Fruit fly (Drosophila melanogaster) whole organism, embryonic: ENCODE measurements around the gene CG15043.

Experiments used
- Abd-B ChIP-seq: fragments of 200-800 bp; sonication (Bioruptor generic); optimal IDR thresholded peaks from 2 replicates; lab custom pipeline; 2018; ENCODE audit warnings: missing biosample characterization, mild to moderate bottlenecking, missing genetic modification characterization, moderate library complexity
- Bteb2 ChIP-seq: fragments of 200-800 bp; sonication (Bioruptor generic); optimal IDR thresholded peaks from 2 replicates; lab custom pipeline; 2016; ENCODE audit warnings: missing biosample characterization, missing genetic modification characterization
- CG10147 ChIP-seq: fragments of 200-800 bp; sonication (Bioruptor generic); optimal IDR thresholded peaks from 2 replicates; lab custom pipeline; 2019; ENCODE audit warnings: missing biosample characterization, mild to moderate bottlenecking, missing genetic modification characterization, moderate library complexity
- CG10565 ChIP-seq: fragments of 200-800 bp; sonication (Bioruptor generic); optimal IDR thresholded peaks from 3 replicates; lab custom pipeline; 2016; ENCODE audit warnings: missing biosample characterization, mild to moderate bottlenecking, missing genetic modification characterization
- CG10959 ChIP-seq: fragments of 200-800 bp; sonication (Bioruptor generic); IDR thresholded peaks from 2 replicates; pipeline ENCODE4 v1.3.6; 2022; ENCODE audit warnings: missing biosample characterization, missing genetic modification characterization
- CG13287 ChIP-seq: fragments of 200-800 bp; sonication (Bioruptor generic); IDR thresholded peaks from 2 replicates; pipeline ENCODE4 v1.3.6; 2022; ENCODE audit warnings: missing biosample characterization, missing genetic modification characterization; ENCODE audit not compliant: partially characterized antibody
- CG14014 ChIP-seq: fragments of 200-800 bp; sonication (Bioruptor generic); IDR thresholded peaks from 2 replicates; pipeline ENCODE4 v1.3.6; 2022; ENCODE audit warnings: missing biosample characterization, missing genetic modification characterization
- CG3163 ChIP-seq: fragments of 200-800 bp; sonication (Bioruptor generic); optimal IDR thresholded peaks from 3 replicates; lab custom pipeline; 2016; ENCODE audit warnings: missing biosample characterization, missing genetic modification characterization
- CG3995 ChIP-seq: fragments of 200-800 bp; sonication (Bioruptor generic); optimal IDR thresholded peaks from 3 replicates; lab custom pipeline; 2016; ENCODE audit warnings: missing biosample characterization, missing genetic modification characterization
- CG5180 ChIP-seq: fragments of 200-800 bp; sonication (Bioruptor generic); optimal IDR thresholded peaks from 3 replicates; lab custom pipeline; 2017; ENCODE audit warnings: missing biosample characterization, missing genetic modification characterization, mild to moderate bottlenecking, moderate library complexity, missing genetic modification reagents
- CG9797 ChIP-seq: fragments of 200-800 bp; sonication (Bioruptor generic); optimal IDR thresholded peaks from 3 replicates; lab custom pipeline; 2018; ENCODE audit warnings: missing biosample characterization, mild to moderate bottlenecking, missing genetic modification characterization
- Deaf1 ChIP-seq: fragments of 200-800 bp; optimal IDR thresholded peaks from 3 replicates; lab custom pipeline; 2019; ENCODE audit warnings: missing biosample characterization, mild to moderate bottlenecking, missing genetic modification characterization, moderate library complexity
- Dfd ChIP-seq, 2 experiments: fragments of >200 bp; optimal IDR thresholded peaks; 2 replicates each; lab custom pipeline; 2017; ENCODE audit warnings: missing biosample characterization in 2 of 2, missing genetic modification characterization in 2 of 2
- Doc2 ChIP-seq: fragments of 200-800 bp; sonication (Bioruptor generic); IDR thresholded peaks from 2 replicates; pipeline ENCODE4 v1.3.6; 2022; ENCODE audit warnings: missing biosample characterization, missing genetic modification characterization
- Drgx ChIP-seq: fragments of 200-800 bp; sonication (Bioruptor generic); IDR thresholded peaks from 2 replicates; pipeline ENCODE4 v1.3.6; 2022; ENCODE audit warnings: missing biosample characterization, missing genetic modification characterization
- Jarid2 ChIP-seq: fragments of 200-800 bp; sonication (Bioruptor generic); optimal IDR thresholded peaks from 3 replicates; lab custom pipeline; 2017; ENCODE audit warnings: mild to moderate bottlenecking, missing biosample characterization, missing genetic modification reagents, missing genetic modification characterization
- Max ChIP-seq: fragments of 200-800 bp; sonication (Bioruptor generic); optimal IDR thresholded peaks from 2 replicates; lab custom pipeline; 2016; ENCODE audit warnings: missing biosample characterization, mild to moderate bottlenecking, missing genetic modification characterization
- Med ChIP-seq: fragments of 200-800 bp; sonication (Bioruptor generic); peaks from one replicate; lab custom pipeline; 2016; ENCODE audit warnings: missing biosample characterization, missing genetic modification characterization, mild to moderate bottlenecking, inconsistent platforms, moderate library complexity
- NC2β ChIP-seq: fragments of 200-800 bp; sonication (Bioruptor generic); optimal IDR thresholded peaks from 2 replicates; lab custom pipeline; 2016; ENCODE audit warnings: missing biosample characterization, missing genetic modification characterization
- Pdp1 ChIP-seq, 2 experiments: fragments of 200-800 bp; sonication (Bioruptor generic); optimal IDR thresholded peaks; 3 replicates each; lab custom pipeline; 2016; ENCODE audit warnings: missing biosample characterization in 2 of 2, missing genetic modification characterization in 2 of 2, mild to moderate bottlenecking in 1 of 2, moderate library complexity in 1 of 2
- Tbp ChIP-seq: fragments of >200 bp; optimal IDR thresholded peaks from 2 replicates; lab custom pipeline; 2018; ENCODE audit warnings: missing biosample characterization, missing genetic modification characterization
- Trl ChIP-seq, 3 experiments: fragments of >200 bp in 2 of 3; fragments of 200-800 bp in 1 of 3; sonication (Bioruptor generic) in 1 of 3; optimal IDR thresholded peaks; 2 replicates in 1 of 3; 3 replicates in 2 of 3; lab custom pipeline; 2016 to 2017; ENCODE audit warnings: missing biosample characterization in 1 of 3, missing genetic modification characterization in 1 of 3
- Vsx1 ChIP-seq: fragments of 200-800 bp; sonication (Bioruptor generic); optimal IDR thresholded peaks from 2 replicates; lab custom pipeline; 2017; ENCODE audit warnings: missing biosample characterization, mild to moderate bottlenecking, missing genetic modification characterization, missing genetic modification reagents
- btn ChIP-seq: fragments of 200-800 bp; sonication (Bioruptor generic); optimal IDR thresholded peaks from 2 replicates; lab custom pipeline; 2016; ENCODE audit warnings: missing biosample characterization, missing genetic modification characterization
- chinmo ChIP-seq: fragments of 200-800 bp; sonication (Bioruptor generic); IDR thresholded peaks from 4 replicates; pipeline ENCODE4 v1.3.6; 2022; ENCODE audit warnings: missing biosample characterization, missing genetic modification characterization; ENCODE audit not compliant: partially characterized antibody
- exex ChIP-seq: fragments of 200-800 bp; sonication (Bioruptor generic); optimal IDR thresholded peaks from 4 replicates; lab custom pipeline; 2018; ENCODE audit warnings: missing biosample characterization, mild to moderate bottlenecking, missing genetic modification characterization, moderate library complexity
- grn ChIP-seq: fragments of 200-800 bp; sonication (Bioruptor generic); optimal IDR thresholded peaks from 3 replicates; lab custom pipeline; 2017; ENCODE audit warnings: missing biosample characterization, missing genetic modification characterization
- gt ChIP-seq: fragments of 200-800 bp; sonication (Bioruptor generic); IDR thresholded peaks from 2 replicates; pipeline ENCODE4 v1.3.6; 2022; ENCODE audit warnings: missing biosample characterization, missing genetic modification characterization
- jumu ChIP-seq: fragments of 200-800 bp; sonication (Bioruptor generic); optimal IDR thresholded peaks from 3 replicates; lab custom pipeline; 2016; ENCODE audit warnings: missing biosample characterization, missing genetic modification characterization
- knrl ChIP-seq: fragments of 200-800 bp; sonication (Bioruptor generic); IDR thresholded peaks from 3 replicates; pipeline ENCODE4 v1.3.6; 2022; ENCODE audit warnings: missing biosample characterization, missing genetic modification characterization; ENCODE audit not compliant: partially characterized antibody
- nom ChIP-seq: fragments of 200-800 bp; sonication (Bioruptor generic); optimal IDR thresholded peaks from 2 replicates; lab custom pipeline; 2017; ENCODE audit warnings: missing biosample characterization, missing genetic modification characterization, mild to moderate bottlenecking, moderate library complexity, missing genetic modification reagents
- sima ChIP-seq: fragments of 200-800 bp; sonication (Bioruptor generic); optimal IDR thresholded peaks from 2 replicates; lab custom pipeline; 2016; ENCODE audit warnings: missing biosample characterization, missing genetic modification characterization
- sug ChIP-seq: fragments of 200-800 bp; optimal IDR thresholded peaks from 2 replicates; lab custom pipeline; 2019; ENCODE audit warnings: missing biosample characterization, mild to moderate bottlenecking, missing genetic modification characterization, moderate library complexity
- ttk ChIP-seq: fragments of 200-800 bp; sonication (Bioruptor generic); IDR thresholded peaks from 2 replicates; pipeline ENCODE4 v2.1.2; 2022; ENCODE audit warnings: missing biosample characterization, missing genetic modification characterization
- unc-4 ChIP-seq: fragments of 200-800 bp; sonication (Bioruptor generic); IDR thresholded peaks from 2 replicates; pipeline ENCODE4 v1.3.6; 2022; ENCODE audit warnings: missing biosample characterization, missing genetic modification characterization; ENCODE audit not compliant: partially characterized antibody

CG15043 gene

DNA sequence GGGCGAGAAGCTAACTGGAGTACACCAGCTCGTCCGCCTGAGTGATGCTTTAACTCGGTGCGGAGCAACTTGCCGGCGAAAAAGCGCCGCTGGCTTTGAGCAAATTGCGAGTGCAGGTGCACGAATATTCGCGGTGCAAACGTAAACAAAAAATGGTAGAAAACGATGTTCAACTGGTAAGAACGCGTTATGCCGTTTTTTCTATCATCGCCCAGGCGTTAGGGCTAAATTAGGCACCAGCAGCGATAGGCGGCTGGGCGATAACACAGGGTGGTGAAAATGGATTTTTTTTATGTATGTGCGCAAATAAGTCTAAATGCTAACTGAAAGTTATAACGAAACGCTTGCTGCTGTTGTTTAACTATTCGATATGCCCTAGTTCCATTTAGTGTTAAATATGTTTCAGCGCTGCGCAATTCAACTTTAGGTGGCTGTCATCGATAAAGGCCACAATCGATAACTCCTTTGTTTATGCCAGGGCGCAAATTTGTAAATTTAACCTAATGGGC lies 5.8 kb upstream of the CG15043 start, which contains the start of the genes Pgant7 and Xrcc2 (continued):
- TF ChIP-seq gt (GFP tag; lab: Robert Waterston, UW) (no peak), Abd-B (GFP tag; lab: Kevin White, UChicago) (no peak), CG10959 (GFP tag; lab: Robert Waterston, UW) (no peak), jumu (GFP tag; lab: Kevin White, UChicago) (no peak), btn (no peak), CG10565 (GFP tag; lab: Kevin White, UChicago) (no peak), Dfd (GFP tag; optimal IDR thresholded peaks at IDR 0.05; lab: Kevin White, UChicago) (no peak), CG14014 (no peak), ttk (GFP tag; lab: Robert Waterston, UW) (no peak), CG3163 (GFP tag; lab: Kevin White, UChicago) (no peak), Max (no peak), CG10147 (GFP tag; lab: Kevin White, UChicago) (no peak), sima (no peak), Pdp1 (GFP tag; optimal IDR thresholded peaks at IDR 0.05; lab: Kevin White, UChicago) (peak in 1 of 2 experiments; percentile 7)

DNA sequence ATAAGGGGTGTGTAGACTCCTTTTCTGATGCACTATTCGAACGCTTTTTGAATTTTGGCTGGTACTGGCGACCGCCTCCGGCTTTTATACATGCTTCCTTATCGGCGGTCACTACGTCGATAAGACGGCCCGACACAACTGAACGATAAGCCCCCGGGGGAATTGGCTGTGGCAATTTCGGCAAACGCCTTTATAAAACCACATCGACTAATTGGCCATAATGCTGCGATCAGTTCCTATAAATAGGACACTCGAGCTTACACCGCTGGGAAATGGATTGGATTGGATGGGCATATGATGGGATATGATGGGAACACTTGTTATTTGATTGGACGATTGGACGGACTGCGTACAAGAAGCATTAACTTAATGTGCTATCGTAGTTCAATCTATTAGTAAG lies 2.0 kb downstream of the CG15043 start, which contains the start of gene CG15044:
CG15044 (minus strand) TSS at position 66 of the 400 bp plus-strand sequence.
- TF ChIP-seq grn (GFP tag; lab: Kevin White, UChicago), result peak; percentile 54
- peak; percentile 34 for TF ChIP-seq Vsx1 (GFP tag; lab: Kevin White, UChicago)
- no peak for TF ChIP-seq NC2β
- peak; percentile 78 for TF ChIP-seq exex (tag; lab: Kevin White, UChicago)
- TF ChIP-seq sug (tag; lab: Kevin White, UChicago), result peak; percentile 57

DNA sequence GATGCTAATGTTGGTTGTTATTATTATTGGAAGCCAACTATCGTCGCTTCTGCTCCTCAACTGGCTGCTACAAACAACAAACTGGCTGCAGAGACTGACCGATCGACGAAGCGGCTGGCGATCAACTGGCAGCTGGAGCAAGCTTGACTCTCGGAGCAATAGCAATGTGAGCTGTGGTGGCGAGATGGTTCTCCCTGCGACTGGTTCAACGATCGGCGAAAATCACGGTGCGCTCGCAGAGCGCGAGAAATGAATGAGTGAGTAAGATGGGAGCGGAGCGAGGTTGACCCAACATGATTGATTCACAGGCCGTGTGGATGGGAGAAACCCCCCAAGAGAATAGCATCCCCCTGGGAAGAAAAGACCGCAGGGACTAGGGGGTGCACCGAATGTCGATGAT lies 4.5 kb downstream of the CG15043 start, which contains the start of gene CG15046:
CG15046 (minus strand) TSS at position 112 of the 400 bp plus-strand sequence.
- peak; percentile 27 for TF ChIP-seq Deaf1 (tag; lab: Kevin White, UChicago)
- 0 out of 2 replicates have a peak, but pooled peaks have one; percentile 36 for TF ChIP-seq Drgx (GFP tag; lab: Robert Waterston, UW)
- peak; percentile 52 for TF ChIP-seq Jarid2 (GFP tag; lab: Kevin White, UChicago)
- no peak for TF ChIP-seq CG9797
- TF ChIP-seq Med (GFP tag; lab: Kevin White, UChicago), result peak; percentile 65
- no peak for TF ChIP-seq CG3995
- TF ChIP-seq unc-4 (GFP tag; lab: Robert Waterston, UW), result 0 out of 2 replicates have a peak, but pooled peaks have one; percentile 28
- TF ChIP-seq chinmo, result 0 out of 4 replicates have a peak, but pooled peaks have one; percentile 60
- no peak for TF ChIP-seq Bteb2
- no peak for TF ChIP-seq Doc2
- TF ChIP-seq CG5180 (GFP tag; lab: Kevin White, UChicago), result peak; percentile 15
- TF ChIP-seq Trl (optimal IDR thresholded peaks at IDR 0.05; lab: Kevin White, UChicago), result peak; percentile 27 to 55
- no peak for TF ChIP-seq Trl (GFP tag; optimal IDR thresholded peaks at IDR 0.05; lab: Kevin White, UChicago)
- TF ChIP-seq CG13287 (GFP tag; lab: Robert Waterston, UW), result peak; percentile 19; the same call in 1 of the 2 replicates
- peak; percentile 22; the same call in 1 of the 3 replicates for TF ChIP-seq knrl (GFP tag; lab: Robert Waterston, UW)
- TF ChIP-seq nom (GFP tag; lab: Kevin White, UChicago), result peak; percentile 36
- no peak for TF ChIP-seq Tbp (GFP tag; lab: Kevin White, UChicago)
